Worm (Caenorhabditis elegans) whole organism, L4 larva: ENCODE results near the gene gei-15.

Source experiments
- D1046.2 ChIP-seq: fragments of 200-800 bp; sonication (Bioruptor generic); IDR thresholded peaks from 2 replicates; pipeline ENCODE4 v1.3.6; 2022; ENCODE audit warnings: missing genetic modification characterization, missing compliant biosample characterization
- F10B5.3 ChIP-seq: sonication (generic microtip); optimal IDR thresholded peaks from 2 replicates; lab custom pipeline; 2016; ENCODE audit warnings: mild to moderate bottlenecking, missing genetic modification characterization, missing compliant biosample characterization
- F49E8.2 ChIP-seq: sonication (generic microtip); optimal IDR thresholded peaks from 2 replicates; lab custom pipeline; 2016; ENCODE audit warnings: missing compliant biosample characterization, mild to moderate bottlenecking, missing genetic modification characterization, borderline replicate concordance
- R02D3.7 ChIP-seq: fragments of 150-350 bp; sonication (generic microtip); optimal IDR thresholded peaks from 3 replicates; lab custom pipeline; 2014; ENCODE audit warnings: missing biosample characterization, missing genetic modification characterization
- T20F7.1 ChIP-seq: fragments of 200-800 bp; sonication (Bioruptor generic); optimal IDR thresholded peaks from 2 replicates; lab custom pipeline; 2018; ENCODE audit warnings: mild to moderate bottlenecking, missing genetic modification characterization, missing compliant biosample characterization
- Y105C5A.15 ChIP-seq: fragments of 200-800 bp; sonication (Bioruptor generic); IDR thresholded peaks from 2 replicates; pipeline ENCODE4 v1.3.6; 2022; ENCODE audit warnings: missing genetic modification characterization, missing compliant biosample characterization
- Y48G9A.11 ChIP-seq: fragments of 200-800 bp; sonication (Bioruptor generic); IDR thresholded peaks from 2 replicates; pipeline ENCODE4 v1.3.6; 2022; ENCODE audit warnings: missing genetic modification reagents, missing genetic modification characterization, missing compliant biosample characterization
- aly-2 ChIP-seq: sonication (generic microtip); optimal IDR thresholded peaks from 2 replicates; lab custom pipeline; 2018; ENCODE audit warnings: missing biosample characterization, missing genetic modification characterization
- arid-1 ChIP-seq: fragments of 200-800 bp; sonication (Bioruptor generic); conservative IDR thresholded peaks from 2 replicates; pipeline ENCODE4 v1.3.6; 2022; ENCODE audit warnings: missing genetic modification reagents, missing genetic modification characterization, missing compliant biosample characterization
- ceh-20 ChIP-seq: fragments of 200-800 bp; sonication (Bioruptor generic); IDR thresholded peaks from 2 replicates; pipeline ENCODE4 v1.3.6; 2022; ENCODE audit warnings: missing genetic modification reagents, missing genetic modification characterization, missing compliant biosample characterization
- ceh-44 ChIP-seq: fragments of 200-800 bp; sonication (Bioruptor generic); IDR thresholded peaks from 2 replicates; pipeline ENCODE4 v1.3.6; 2022; ENCODE audit warnings: missing genetic modification reagents, missing genetic modification characterization, missing compliant biosample characterization
- cey-2 ChIP-seq: sonication (generic microtip); optimal IDR thresholded peaks from 3 replicates; lab custom pipeline; 2017; ENCODE audit warnings: missing genetic modification characterization, mild to moderate bottlenecking, missing compliant biosample characterization, antibody characterized with exemption, borderline replicate concordance; ENCODE audit not compliant: insufficient read depth
- ctbp-1 ChIP-seq: fragments of 200-800 bp; sonication (Bioruptor generic); IDR thresholded peaks from 2 replicates; pipeline ENCODE4 v1.3.6; 2022; ENCODE audit warnings: missing genetic modification reagents, missing genetic modification characterization, missing compliant biosample characterization
- daf-12 ChIP-seq: fragments of 150-350 bp; optimal IDR thresholded peaks from 2 replicates; lab custom pipeline; 2014; ENCODE audit warnings: missing biosample characterization, missing genetic modification reagents, missing genetic modification characterization
- daf-16 ChIP-seq, 3 experiments: sonication (generic microtip); optimal IDR thresholded peaks; 2 replicates each; lab custom pipeline; 2016 to 2017; ENCODE audit warnings: missing genetic modification characterization in 3 of 3, missing genetic modification reagents in 3 of 3, mild to moderate bottlenecking in 2 of 3, missing compliant biosample characterization in 2 of 3, missing biosample characterization in 1 of 3, moderate library complexity in 1 of 3
- daf-19 ChIP-seq: fragments of 200-800 bp; sonication (Bioruptor generic); conservative IDR thresholded peaks from 2 replicates; pipeline ENCODE4 v1.3.6; 2022; ENCODE audit warnings: missing genetic modification characterization, missing compliant biosample characterization
- daf-8 ChIP-seq: fragments of 200-800 bp; sonication (Bioruptor generic); IDR thresholded peaks from 2 replicates; pipeline ENCODE4 v1.3.6; 2022; ENCODE audit warnings: missing genetic modification characterization, missing compliant biosample characterization
- dmd-6 ChIP-seq: fragments of 200-800 bp; sonication (Bioruptor generic); IDR thresholded peaks from 2 replicates; pipeline ENCODE4 v1.3.6; 2022; ENCODE audit warnings: missing genetic modification reagents, missing genetic modification characterization, missing compliant biosample characterization
- dmd-8 ChIP-seq: fragments of 200-800 bp; sonication (Bioruptor generic); IDR thresholded peaks from 2 replicates; pipeline ENCODE4 v1.3.6; 2022; ENCODE audit warnings: missing genetic modification characterization, missing compliant biosample characterization
- dmd-9 ChIP-seq: fragments of 200-800 bp; sonication (Bioruptor generic); IDR thresholded peaks from 2 replicates; pipeline ENCODE4 v1.3.6; 2022; ENCODE audit warnings: missing genetic modification reagents, missing genetic modification characterization, missing compliant biosample characterization
- dpl-1 ChIP-seq: fragments of 150-350 bp; optimal IDR thresholded peaks from 2 replicates; lab custom pipeline; 2014; ENCODE audit warnings: missing biosample characterization, missing genetic modification reagents, missing genetic modification characterization
- fos-1 ChIP-seq: fragments of 150-350 bp; optimal IDR thresholded peaks from 2 replicates; lab custom pipeline; 2014; ENCODE audit warnings: missing biosample characterization, missing genetic modification characterization
- hmg-1.1 ChIP-seq: fragments of 200-800 bp; sonication (Bioruptor generic); IDR thresholded peaks from 2 replicates; pipeline ENCODE4 v1.3.6; 2022; ENCODE audit warnings: missing genetic modification reagents, missing genetic modification characterization, missing compliant biosample characterization
- lim-7 ChIP-seq: fragments of 200-800 bp; sonication (Bioruptor generic); IDR thresholded peaks from 2 replicates; pipeline ENCODE4 v1.3.6; 2022; ENCODE audit warnings: missing genetic modification characterization, missing compliant biosample characterization
- lin-13 ChIP-seq: fragments of 150-350 bp; optimal IDR thresholded peaks from 2 replicates; lab custom pipeline; 2014; ENCODE audit warnings: missing biosample characterization, missing genetic modification reagents, missing genetic modification characterization
- lin-15B ChIP-seq: fragments of 150-350 bp; sonication (generic microtip); optimal IDR thresholded peaks from 3 replicates; lab custom pipeline; 2014; ENCODE audit warnings: missing biosample characterization, missing genetic modification characterization
- lir-3 ChIP-seq: sonication (generic microtip); optimal IDR thresholded peaks from 2 replicates; lab custom pipeline; 2016; ENCODE audit warnings: mild to moderate bottlenecking, missing genetic modification characterization, missing compliant biosample characterization
- madf-5 ChIP-seq, 2 experiments: fragments of 200-800 bp; sonication (Bioruptor generic); IDR thresholded peaks; 2 replicates each; pipeline ENCODE4 v1.3.6; 2022; ENCODE audit warnings: missing compliant biosample characterization in 2 of 2, missing genetic modification characterization in 2 of 2
- mdl-1 ChIP-seq, 2 experiments: fragments of 150-350 bp in 1 of 2; sonication (generic microtip) in 1 of 2; optimal IDR thresholded peaks; 2 replicates each; lab custom pipeline; 2014 to 2017; ENCODE audit warnings: missing biosample characterization in 2 of 2, missing genetic modification characterization in 2 of 2
- mep-1 ChIP-seq: fragments of 150-350 bp; sonication (generic microtip); optimal IDR thresholded peaks from 3 replicates; lab custom pipeline; 2014; ENCODE audit warnings: missing biosample characterization, missing genetic modification characterization
- mes-2 ChIP-seq: sonication (generic microtip); optimal IDR thresholded peaks from 2 replicates; lab custom pipeline; 2016; ENCODE audit warnings: missing genotype, mild to moderate bottlenecking, missing genetic modification characterization, missing compliant biosample characterization; ENCODE audit not compliant: poor library complexity, severe bottlenecking
- mxl-3 ChIP-seq: fragments of 200-800 bp; sonication (Bioruptor generic); optimal IDR thresholded peaks from 2 replicates; lab custom pipeline; 2018; ENCODE audit warnings: mild to moderate bottlenecking, missing genetic modification characterization, missing compliant biosample characterization
- nhr-11 ChIP-seq: fragments of 150-350 bp; optimal IDR thresholded peaks from 2 replicates; lab custom pipeline; 2014; ENCODE audit warnings: missing biosample characterization, missing genetic modification characterization
- nhr-28 ChIP-seq: fragments of 150-350 bp; optimal IDR thresholded peaks from 2 replicates; lab custom pipeline; 2014; ENCODE audit warnings: missing biosample characterization, missing genetic modification characterization
- nhr-41 ChIP-seq: fragments of 200-800 bp; sonication (Bioruptor generic); IDR thresholded peaks from 2 replicates; pipeline ENCODE4 v1.3.6; 2022; ENCODE audit warnings: missing genetic modification reagents, missing genetic modification characterization, missing compliant biosample characterization
- nhr-42 ChIP-seq: fragments of 200-800 bp; sonication (Bioruptor generic); IDR thresholded peaks from 2 replicates; pipeline ENCODE4 v1.3.6; 2022; ENCODE audit warnings: missing genetic modification characterization, missing compliant biosample characterization
- nhr-48 ChIP-seq: sonication (generic microtip); optimal IDR thresholded peaks from 2 replicates; lab custom pipeline; 2016; ENCODE audit warnings: mild to moderate bottlenecking, missing genetic modification characterization, missing compliant biosample characterization
- nhr-6 ChIP-seq: fragments of 150-350 bp; optimal IDR thresholded peaks from 2 replicates; lab custom pipeline; 2014; ENCODE audit warnings: missing biosample characterization, missing genetic modification characterization
- pha-4 ChIP-seq, 2 experiments: fragments of 150-350 bp in 1 of 2; fragments of 200-800 bp in 1 of 2; sonication (Bioruptor generic) in 1 of 2; IDR thresholded peaks in 1 of 2; optimal IDR thresholded peaks in 1 of 2; 2 replicates each; pipeline versions ENCODE4 v1.3.6 to Lab custom; 2014 to 2022; ENCODE audit warnings: missing genetic modification characterization in 2 of 2, missing genetic modification reagents in 2 of 2, missing biosample characterization in 1 of 2, missing compliant biosample characterization in 1 of 2
- php-3 ChIP-seq: fragments of 200-800 bp; sonication (Bioruptor generic); IDR thresholded peaks from 2 replicates; pipeline ENCODE4 v1.3.6; 2022; ENCODE audit warnings: missing genetic modification reagents, missing genetic modification characterization, missing compliant biosample characterization
- rbr-2 ChIP-seq: sonication (generic microtip); optimal IDR thresholded peaks from 2 replicates; lab custom pipeline; 2016; ENCODE audit warnings: missing genotype, missing genetic modification characterization, missing compliant biosample characterization
- saeg-2 ChIP-seq: fragments of 200-800 bp; sonication (Bioruptor generic); IDR thresholded peaks from 2 replicates; pipeline ENCODE4 v1.3.6; 2022; ENCODE audit warnings: missing genetic modification reagents, missing genetic modification characterization, missing compliant biosample characterization
- snpc-1.2 ChIP-seq: fragments of 200-800 bp; sonication (Bioruptor generic); IDR thresholded peaks from 2 replicates; pipeline ENCODE4 v1.3.6; 2022; ENCODE audit warnings: missing genetic modification reagents, missing genetic modification characterization, missing compliant biosample characterization
- snpc-4 ChIP-seq: fragments of 150-350 bp; optimal IDR thresholded peaks from 2 replicates; lab custom pipeline; 2014; ENCODE audit warnings: missing biosample characterization, missing genetic modification characterization
- spr-1 ChIP-seq: sonication (generic microtip); optimal IDR thresholded peaks from 2 replicates; lab custom pipeline; 2016; ENCODE audit warnings: mild to moderate bottlenecking, missing genetic modification characterization, missing compliant biosample characterization
- tag-97 ChIP-seq: fragments of 200-800 bp; sonication (Bioruptor generic); IDR thresholded peaks from 2 replicates; pipeline ENCODE4 v1.3.6; 2022; ENCODE audit warnings: missing genetic modification characterization, missing compliant biosample characterization
- tra-1 ChIP-seq: fragments of 200-800 bp; sonication (Bioruptor generic); IDR thresholded peaks from 2 replicates; pipeline ENCODE4 v1.3.6; 2022; ENCODE audit warnings: missing genetic modification reagents, missing genetic modification characterization, missing compliant biosample characterization
- unc-62 ChIP-seq, 3 experiments: fragments of 150-350 bp in 1 of 3; sonication (generic microtip); optimal IDR thresholded peaks in 2 of 3; peaks in 1 of 3; 1 replicate in 1 of 3; 2 replicates in 2 of 3; lab custom pipeline; 2014 to 2017; ENCODE audit warnings: missing biosample characterization in 3 of 3, missing genetic modification characterization in 3 of 3, missing genetic modification reagents in 3 of 3, missing genotype in 1 of 3
- zfp-2 ChIP-seq: sonication (generic microtip); optimal IDR thresholded peaks from 2 replicates; lab custom pipeline; 2016; ENCODE audit warnings: mild to moderate bottlenecking, missing genetic modification characterization, missing compliant biosample characterization

The gei-15 gene

ce11 chrX:6867707-6868106, 44.6 kb upstream of the gei-15 start (continued):
- TF ChIP-seq arid-1 (GFP tag; lab: Robert Waterston, UW) (peak; percentile 91), pha-4 (GFP tag; IDR thresholded peaks at IDR 0.05; lab: Robert Waterston, UW) (peak; percentile 91), pha-4 (tag; optimal IDR thresholded peaks at IDR 0.05; lab: Kevin White, UChicago) (no peak), mdl-1 (tag; optimal IDR thresholded peaks at IDR 0.05; lab: Kevin White, UChicago) (peak in 1 of 2 experiments; percentile 14), cey-2 (no peak), nhr-48 (peak; percentile 61), T20F7.1 (GFP tag; lab: Kevin White, UChicago) (peak; percentile 60), madf-5 (GFP tag; IDR thresholded peaks at IDR 0.05; lab: Robert Waterston, UW) (peak; percentile 84 to 88; a peak in 3 of 4 replicates), lim-7 (peak; percentile 92), dmd-9 (GFP tag; lab: Robert Waterston, UW) (peak; percentile 69; the same call in 1 of the 2 replicates), ctbp-1 (GFP tag; lab: Robert Waterston, UW) (peak; percentile 81), nhr-41 (GFP tag; lab: Robert Waterston, UW) (peak; percentile 90), tag-97 (GFP tag; lab: Robert Waterston, UW) (no peak), snpc-1.2 (GFP tag; lab: Robert Waterston, UW) (peak; percentile 95), dmd-6 (GFP tag; lab: Robert Waterston, UW) (peak; percentile 68), lin-15B (no peak), unc-62 (GFP tag; optimal IDR thresholded peaks at IDR 0.05 in 1 of 2; lab: Kevin White, UChicago) (peak in 1 of 2 experiments; percentile 53), unc-62 (tag; optimal IDR thresholded peaks at IDR 0.05; lab: Kevin White, UChicago) (no peak), daf-8 (0 out of 2 replicates have a peak, but pooled peaks have one; percentile 33), Y105C5A.15 (GFP tag; lab: Robert Waterston, UW) (peak; percentile 73; the same call in 1 of the 2 replicates), rbr-2 (tag; lab: Kevin White, UChicago) (peak; percentile 73), nhr-6 (no peak), aly-2 (tag; lab: Kevin White, UChicago) (no peak), dmd-8 (peak; percentile 94), nhr-42 (GFP tag; lab: Robert Waterston, UW) (peak; percentile 69), spr-1 (tag; lab: Kevin White, UChicago) (peak; percentile 75), zfp-2 (peak; percentile 38), php-3 (GFP tag; lab: Robert Waterston, UW) (peak; percentile 85), mxl-3 (peak; percentile 69), daf-16 (GFP tag; optimal IDR thresholded peaks at IDR 0.05; lab: Kevin White, UChicago) (peak; percentile 73 to 96), daf-16 (tag; optimal IDR thresholded peaks at IDR 0.05; lab: Kevin White, UChicago) (peak; percentile 82), snpc-4 (no peak), fos-1 (tag; lab: Kevin White, UChicago) (no peak), lin-13 (GFP tag; lab: Kevin White, UChicago) (peak; percentile 73), Y48G9A.11 (GFP tag; lab: Robert Waterston, UW) (peak; percentile 73), tra-1 (GFP tag; lab: Robert Waterston, UW) (peak; percentile 72), nhr-28 (tag; lab: Kevin White, UChicago) (peak; percentile 20), daf-12 (tag; lab: Kevin White, UChicago) (no peak), ceh-44 (peak; percentile 70; the same call in 1 of the 2 replicates), nhr-11 (tag; lab: Kevin White, UChicago) (no peak), mes-2 (peak; percentile 85), R02D3.7 (tag; lab: Kevin White, UChicago) (peak; percentile 2), dpl-1 (GFP tag; lab: Kevin White, UChicago) (no peak), hmg-1.1 (GFP tag; lab: Robert Waterston, UW) (peak; percentile 76), ceh-20 (GFP tag; lab: Robert Waterston, UW) (peak; percentile 64; the same call in 1 of the 2 replicates), D1046.2 (peak; percentile 47; the same call in 1 of the 2 replicates), F10B5.3 (tag; lab: Kevin White, UChicago) (peak; percentile 73), mep-1 (tag; lab: Kevin White, UChicago) (no peak), lir-3 (tag; lab: Kevin White, UChicago) (peak; percentile 81), saeg-2 (GFP tag; lab: Robert Waterston, UW) (peak; percentile 36; the same call in 1 of the 2 replicates), daf-19 (GFP tag; lab: Robert Waterston, UW) (peak; percentile 89), F49E8.2 (tag; lab: Kevin White, UChicago) (peak; percentile 68)
